Worm (Caenorhabditis elegans): ENCODE results near the gene hpl-2.

Gene hpl-2

DNA sequence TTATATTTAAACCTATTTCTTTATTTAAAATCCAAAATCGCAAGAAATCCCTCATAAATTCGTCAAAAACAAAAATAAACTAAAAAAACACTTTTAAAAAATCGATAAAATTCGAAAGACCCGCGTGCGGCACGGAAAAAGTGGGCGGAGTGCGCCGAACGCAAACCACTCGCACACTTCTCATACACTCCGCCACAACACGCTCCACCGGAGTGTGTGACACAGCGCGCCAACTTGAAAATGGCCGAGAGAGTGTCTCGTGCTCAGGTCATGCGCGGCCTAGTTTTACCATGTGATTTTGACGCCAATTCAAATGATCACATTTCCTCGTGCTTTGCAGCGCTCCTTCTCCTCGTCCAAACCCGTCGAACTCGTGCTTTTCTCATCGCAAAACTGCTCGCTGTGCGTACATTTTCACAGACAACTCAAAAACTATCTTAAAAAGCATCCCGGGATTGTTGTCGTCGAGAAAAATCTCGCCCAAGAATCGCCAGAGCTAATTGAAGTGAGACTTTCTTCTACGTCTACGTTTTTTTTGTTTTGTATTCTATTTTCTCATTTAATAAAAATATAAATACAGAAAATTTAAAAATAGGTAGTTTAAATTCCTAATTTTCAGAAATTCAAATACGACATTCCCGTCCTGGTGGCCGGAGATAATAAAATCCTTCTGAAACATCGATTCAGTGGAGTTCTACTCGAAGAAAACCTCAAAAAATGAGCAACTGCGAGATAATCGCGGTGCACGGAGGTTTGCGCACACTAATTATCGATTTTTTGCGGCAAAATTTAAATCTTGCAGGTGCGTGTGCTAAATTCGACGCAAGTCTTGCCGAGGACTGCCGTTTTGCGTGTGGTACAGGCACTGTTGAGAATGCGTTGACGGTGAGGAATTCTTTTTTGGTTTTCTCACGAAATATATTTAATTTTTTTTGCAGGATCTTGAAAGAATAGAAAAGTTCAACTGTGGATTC lies 4.0 kb upstream of the hpl-2 start, which contains the start of gene tasp-1:
Gene tasp-1, plus strand, starts transcription at position 258 of the 974 bp plus-strand sequence.
- TF ChIP-seq F10B5.3 (tag; optimal IDR thresholded peaks at IDR 0.05) = peak; percentile 91
- TF ChIP-seq mes-2 (tag; optimal IDR thresholded peaks at IDR 0.05; ENCODE audit: poor library complexity, severe bottlenecking) = peak; percentile 100
- TF ChIP-seq duxl-1 (tag; optimal IDR thresholded peaks at IDR 0.05; ENCODE audit: poor library complexity) = peak; percentile 98
- peak; percentile 100 for TF ChIP-seq nhr-11 (tag; optimal IDR thresholded peaks at IDR 0.05)
- TF ChIP-seq F49E8.2 (tag; optimal IDR thresholded peaks at IDR 0.05; ENCODE audit: borderline replicate concordance) = peak; percentile 95
- peak; percentile 95 to 99 for TF ChIP-seq hif-1 (tag; optimal IDR thresholded peaks at IDR 0.05)
- TF ChIP-seq T26A8.4 (GFP tag; IDR thresholded peaks at IDR 0.05) = peak; percentile 100
- TF ChIP-seq F37D6.2 (tag; optimal IDR thresholded peaks at IDR 0.05) = peak; percentile 98
- TF ChIP-seq arid-1 (GFP tag; conservative IDR thresholded peaks at IDR 0.05) = peak; percentile 99
- TF ChIP-seq nhr-42 (GFP tag; IDR thresholded peaks at IDR 0.05) = peak; percentile 100
- TF ChIP-seq daf-12 (tag; optimal IDR thresholded peaks at IDR 0.05) = no peak
- TF ChIP-seq zag-1 (tag; optimal IDR thresholded peaks at IDR 0.05) = peak; percentile 93
- peak; percentile 99 for TF ChIP-seq lin-29 (GFP tag; IDR thresholded peaks at IDR 0.05)
- peak; percentile 100 for TF ChIP-seq ctbp-1 (GFP tag; IDR thresholded peaks at IDR 0.05)
- TF ChIP-seq F26F4.8 (GFP tag; conservative IDR thresholded peaks at IDR 0.05) = peak; percentile 61; the same call in 1 of the 2 replicates
- peak; percentile 99 for TF ChIP-seq pha-4 (GFP tag; IDR thresholded peaks at IDR 0.05)
- no peak for TF ChIP-seq pha-4 (tag; optimal IDR thresholded peaks at IDR 0.05)
- peak; percentile 66 for TF ChIP-seq snpc-4 (tag; optimal IDR thresholded peaks at IDR 0.05)
- TF ChIP-seq daf-8 (GFP tag; IDR thresholded peaks at IDR 0.05) = peak; percentile 99
- TF ChIP-seq unc-39 (tag; optimal IDR thresholded peaks at IDR 0.05) = peak; percentile 62
- peak; percentile 99 for TF ChIP-seq php-3 (GFP tag; IDR thresholded peaks at IDR 0.05)
- peak; percentile 98 for TF ChIP-seq nhr-111 (GFP tag; optimal IDR thresholded peaks at IDR 0.05)
- peak; percentile 77 for TF ChIP-seq ama-1 (optimal IDR thresholded peaks at IDR 0.05)
- peak; percentile 91 for TF ChIP-seq ztf-7 (tag; optimal IDR thresholded peaks at IDR 0.05)
- peak; percentile 100 for TF ChIP-seq mdt-29 (GFP tag; IDR thresholded peaks at IDR 0.05)
- TF ChIP-seq skn-1 (tag; optimal IDR thresholded peaks at IDR 0.05) = peak; percentile 98
- peak; percentile 99 for TF ChIP-seq madf-5 (GFP tag; IDR thresholded peaks at IDR 0.05)
- peak; percentile 93 for TF ChIP-seq zfp-2 (tag; optimal IDR thresholded peaks at IDR 0.05)
- peak; percentile 56 for TF ChIP-seq lin-39 (tag; optimal IDR thresholded peaks at IDR 0.05)
- peak; percentile 90 for TF ChIP-seq ceh-32 (tag; optimal IDR thresholded peaks at IDR 0.05; ENCODE audit: poor library complexity)
- TF ChIP-seq nhr-41 (GFP tag; IDR thresholded peaks at IDR 0.05) = peak; percentile 99
- TF ChIP-seq ztf-11 (tag; optimal IDR thresholded peaks at IDR 0.05) = peak; percentile 62
- peak; percentile 93 for TF ChIP-seq zip-2 (tag; optimal IDR thresholded peaks at IDR 0.05)
- peak; percentile 88 for TF ChIP-seq egl-27 (tag; optimal IDR thresholded peaks at IDR 0.05)
- TF ChIP-seq Y75B8A.6 (GFP tag; IDR thresholded peaks at IDR 0.05) = peak; percentile 99
- TF ChIP-seq nhr-77 (tag; optimal IDR thresholded peaks at IDR 0.05) = peak; percentile 100
- TF ChIP-seq spr-1 (tag; optimal IDR thresholded peaks at IDR 0.05) = peak; percentile 98
- TF ChIP-seq daf-16 (GFP tag; optimal IDR thresholded peaks at IDR 0.05) = peak; percentile 94 to 97
- peak; percentile 94 for TF ChIP-seq daf-16 (tag; optimal IDR thresholded peaks at IDR 0.05)
- TF ChIP-seq hmg-1.1 (GFP tag; IDR thresholded peaks at IDR 0.05) = peak; percentile 100
- peak; percentile 100 for TF ChIP-seq dve-1 (tag; optimal IDR thresholded peaks at IDR 0.05; ENCODE audit: insufficient read depth)
- peak; percentile 100 for TF ChIP-seq ceh-20 (GFP tag; IDR thresholded peaks at IDR 0.05)
- peak; percentile 99 for TF ChIP-seq dmd-9 (GFP tag; IDR thresholded peaks at IDR 0.05)
- TF ChIP-seq ces-1 (GFP tag; optimal IDR thresholded peaks at IDR 0.05) = peak; percentile 94
- peak; percentile 100 for TF ChIP-seq nhr-6 (tag; optimal IDR thresholded peaks at IDR 0.05)
- TF ChIP-seq ceh-44 (GFP tag; IDR thresholded peaks at IDR 0.05) = peak; percentile 98
- TF ChIP-seq rbr-2 (tag; optimal IDR thresholded peaks at IDR 0.05) = peak; percentile 100
- peak; percentile 100 for TF ChIP-seq nhr-28 (tag; optimal IDR thresholded peaks at IDR 0.05)
- peak; percentile 88 for TF ChIP-seq ceh-82 (tag; optimal IDR thresholded peaks at IDR 0.05)
